Worm (Caenorhabditis elegans) whole organism, L4 larva: ENCODE results near the gene snpc-1.1.

ENCODE experiments used
- F37D6.2 ChIP-seq: sonication (generic microtip); optimal IDR thresholded peaks from 2 replicates; lab custom pipeline; 2016; ENCODE audit warnings: mild to moderate bottlenecking, missing genetic modification characterization, missing compliant biosample characterization
- T26A8.4 ChIP-seq: fragments of 200-800 bp; sonication (Bioruptor generic); IDR thresholded peaks from 2 replicates; pipeline ENCODE4 v1.3.6; 2022; ENCODE audit warnings: missing genetic modification characterization, missing compliant biosample characterization
- Y48G9A.11 ChIP-seq: fragments of 200-800 bp; sonication (Bioruptor generic); IDR thresholded peaks from 2 replicates; pipeline ENCODE4 v1.3.6; 2022; ENCODE audit warnings: missing genetic modification reagents, missing genetic modification characterization, missing compliant biosample characterization
- Y75B8A.6 ChIP-seq: fragments of 200-800 bp; sonication (Bioruptor generic); IDR thresholded peaks from 2 replicates; pipeline ENCODE4 v1.3.6; 2022; ENCODE audit warnings: missing genetic modification reagents, missing genetic modification characterization, missing compliant biosample characterization
- arid-1 ChIP-seq: fragments of 200-800 bp; sonication (Bioruptor generic); conservative IDR thresholded peaks from 2 replicates; pipeline ENCODE4 v1.3.6; 2022; ENCODE audit warnings: missing genetic modification reagents, missing genetic modification characterization, missing compliant biosample characterization
- ceh-44 ChIP-seq: fragments of 200-800 bp; sonication (Bioruptor generic); IDR thresholded peaks from 2 replicates; pipeline ENCODE4 v1.3.6; 2022; ENCODE audit warnings: missing genetic modification reagents, missing genetic modification characterization, missing compliant biosample characterization
- ceh-62 ChIP-seq: sonication (generic microtip); optimal IDR thresholded peaks from 2 replicates; lab custom pipeline; 2017; ENCODE audit warnings: missing biosample characterization, missing genetic modification characterization
- ceh-82 ChIP-seq: sonication (generic microtip); optimal IDR thresholded peaks from 2 replicates; lab custom pipeline; 2017; ENCODE audit warnings: missing biosample characterization, missing genetic modification characterization
- ces-1 ChIP-seq: fragments of 150-350 bp; sonication (generic microtip); optimal IDR thresholded peaks from 4 replicates; lab custom pipeline; 2014; ENCODE audit warnings: missing biosample characterization, missing genetic modification reagents, missing genetic modification characterization
- cey-2 ChIP-seq: sonication (generic microtip); optimal IDR thresholded peaks from 3 replicates; lab custom pipeline; 2017; ENCODE audit warnings: missing genetic modification characterization, mild to moderate bottlenecking, missing compliant biosample characterization, antibody characterized with exemption, borderline replicate concordance; ENCODE audit not compliant: insufficient read depth
- daf-19 ChIP-seq: fragments of 200-800 bp; sonication (Bioruptor generic); conservative IDR thresholded peaks from 2 replicates; pipeline ENCODE4 v1.3.6; 2022; ENCODE audit warnings: missing genetic modification characterization, missing compliant biosample characterization
- dmd-8 ChIP-seq: fragments of 200-800 bp; sonication (Bioruptor generic); IDR thresholded peaks from 2 replicates; pipeline ENCODE4 v1.3.6; 2022; ENCODE audit warnings: missing genetic modification characterization, missing compliant biosample characterization
- dmd-9 ChIP-seq: fragments of 200-800 bp; sonication (Bioruptor generic); IDR thresholded peaks from 2 replicates; pipeline ENCODE4 v1.3.6; 2022; ENCODE audit warnings: missing genetic modification reagents, missing genetic modification characterization, missing compliant biosample characterization
- dpl-1 ChIP-seq: fragments of 150-350 bp; optimal IDR thresholded peaks from 2 replicates; lab custom pipeline; 2014; ENCODE audit warnings: missing biosample characterization, missing genetic modification reagents, missing genetic modification characterization
- duxl-1 ChIP-seq: sonication (generic microtip); optimal IDR thresholded peaks from 2 replicates; lab custom pipeline; 2016; ENCODE audit warnings: mild to moderate bottlenecking, missing genetic modification characterization, moderate library complexity, missing compliant biosample characterization; ENCODE audit not compliant: poor library complexity
- dve-1 ChIP-seq: sonication (generic microtip); optimal IDR thresholded peaks from 2 replicates; lab custom pipeline; 2017; ENCODE audit warnings: antibody characterized with exemption, mild to moderate bottlenecking, missing genetic modification characterization, missing compliant biosample characterization; ENCODE audit not compliant: insufficient read depth
- egl-27 ChIP-seq: sonication (generic microtip); optimal IDR thresholded peaks from 3 replicates; lab custom pipeline; 2017; ENCODE audit warnings: missing biosample characterization, missing genetic modification reagents, missing genetic modification characterization
- fkh-10 ChIP-seq: fragments of 150-350 bp; optimal IDR thresholded peaks from 2 replicates; lab custom pipeline; 2014; ENCODE audit warnings: missing biosample characterization, missing genetic modification reagents, missing genetic modification characterization
- gei-8 ChIP-seq: fragments of 200-800 bp; sonication (Bioruptor generic); optimal IDR thresholded peaks from 2 replicates; lab custom pipeline; 2018; ENCODE audit warnings: mild to moderate bottlenecking, missing genetic modification characterization, missing compliant biosample characterization
- hif-1 ChIP-seq, 2 experiments: sonication (generic microtip); optimal IDR thresholded peaks; 2 replicates each; lab custom pipeline; 2016 to 2017; ENCODE audit warnings: missing compliant biosample characterization in 2 of 2, missing genetic modification characterization in 2 of 2, missing genetic modification reagents in 2 of 2, missing genotype in 2 of 2, mild to moderate bottlenecking in 1 of 2
- hlh-11 ChIP-seq: fragments of 200-800 bp; sonication (Bioruptor generic); optimal IDR thresholded peaks from 2 replicates; lab custom pipeline; 2018; ENCODE audit warnings: mild to moderate bottlenecking, missing genetic modification characterization, missing compliant biosample characterization
- hmg-1.1 ChIP-seq: fragments of 200-800 bp; sonication (Bioruptor generic); IDR thresholded peaks from 2 replicates; pipeline ENCODE4 v1.3.6; 2022; ENCODE audit warnings: missing genetic modification reagents, missing genetic modification characterization, missing compliant biosample characterization
- jun-1 ChIP-seq: fragments of 150-350 bp; optimal IDR thresholded peaks from 2 replicates; lab custom pipeline; 2014; ENCODE audit warnings: missing biosample characterization, missing genetic modification reagents, missing genetic modification characterization
- lim-7 ChIP-seq: fragments of 200-800 bp; sonication (Bioruptor generic); IDR thresholded peaks from 2 replicates; pipeline ENCODE4 v1.3.6; 2022; ENCODE audit warnings: missing genetic modification characterization, missing compliant biosample characterization
- lin-1 ChIP-seq: fragments of 200-800 bp; sonication (Bioruptor generic); IDR thresholded peaks from 2 replicates; pipeline ENCODE4 v1.3.6; 2022; ENCODE audit warnings: missing genetic modification reagents, missing genetic modification characterization, missing compliant biosample characterization
- lin-13 ChIP-seq: fragments of 150-350 bp; optimal IDR thresholded peaks from 2 replicates; lab custom pipeline; 2014; ENCODE audit warnings: missing biosample characterization, missing genetic modification reagents, missing genetic modification characterization
- lin-29 ChIP-seq: fragments of 200-800 bp; sonication (Bioruptor generic); IDR thresholded peaks from 2 replicates; pipeline ENCODE4 v1.3.6; 2022; ENCODE audit warnings: missing genetic modification reagents, missing genetic modification characterization, missing compliant biosample characterization
- lir-3 ChIP-seq: sonication (generic microtip); optimal IDR thresholded peaks from 2 replicates; lab custom pipeline; 2016; ENCODE audit warnings: mild to moderate bottlenecking, missing genetic modification characterization, missing compliant biosample characterization
- lsy-2 ChIP-seq, 2 experiments: fragments of 150-350 bp in 1 of 2; sonication (generic microtip) in 1 of 2; optimal IDR thresholded peaks; 2 replicates each; lab custom pipeline; 2014 to 2017; ENCODE audit warnings: missing biosample characterization in 2 of 2, missing genetic modification characterization in 2 of 2
- madf-5 ChIP-seq, 2 experiments: fragments of 200-800 bp; sonication (Bioruptor generic); IDR thresholded peaks; 2 replicates each; pipeline ENCODE4 v1.3.6; 2022; ENCODE audit warnings: missing compliant biosample characterization in 2 of 2, missing genetic modification characterization in 2 of 2
- mdl-1 ChIP-seq, 2 experiments: fragments of 150-350 bp in 1 of 2; sonication (generic microtip) in 1 of 2; optimal IDR thresholded peaks; 2 replicates each; lab custom pipeline; 2014 to 2017; ENCODE audit warnings: missing biosample characterization in 2 of 2, missing genetic modification characterization in 2 of 2
- mep-1 ChIP-seq: fragments of 150-350 bp; sonication (generic microtip); optimal IDR thresholded peaks from 3 replicates; lab custom pipeline; 2014; ENCODE audit warnings: missing biosample characterization, missing genetic modification characterization
- mes-2 ChIP-seq: sonication (generic microtip); optimal IDR thresholded peaks from 2 replicates; lab custom pipeline; 2016; ENCODE audit warnings: missing genotype, mild to moderate bottlenecking, missing genetic modification characterization, missing compliant biosample characterization; ENCODE audit not compliant: poor library complexity, severe bottlenecking
- nhr-10 ChIP-seq: fragments of 150-350 bp; optimal IDR thresholded peaks from 2 replicates; lab custom pipeline; 2014; ENCODE audit warnings: missing biosample characterization, missing genetic modification characterization
- nhr-11 ChIP-seq: fragments of 150-350 bp; optimal IDR thresholded peaks from 2 replicates; lab custom pipeline; 2014; ENCODE audit warnings: missing biosample characterization, missing genetic modification characterization
- nhr-25 ChIP-seq: sonication (generic microtip); optimal IDR thresholded peaks from 2 replicates; lab custom pipeline; 2017; ENCODE audit warnings: missing genetic modification characterization, mild to moderate bottlenecking, missing compliant biosample characterization, antibody characterized with exemption, moderate library complexity, borderline replicate concordance; ENCODE audit not compliant: insufficient read depth
- nhr-28 ChIP-seq: fragments of 150-350 bp; optimal IDR thresholded peaks from 2 replicates; lab custom pipeline; 2014; ENCODE audit warnings: missing biosample characterization, missing genetic modification characterization
- nhr-48 ChIP-seq: sonication (generic microtip); optimal IDR thresholded peaks from 2 replicates; lab custom pipeline; 2016; ENCODE audit warnings: mild to moderate bottlenecking, missing genetic modification characterization, missing compliant biosample characterization
- nhr-6 ChIP-seq: fragments of 150-350 bp; optimal IDR thresholded peaks from 2 replicates; lab custom pipeline; 2014; ENCODE audit warnings: missing biosample characterization, missing genetic modification characterization
- nhr-76 ChIP-seq: fragments of 150-350 bp; optimal IDR thresholded peaks from 2 replicates; lab custom pipeline; 2014; ENCODE audit warnings: missing biosample characterization, missing genetic modification characterization
- pha-4 ChIP-seq, 2 experiments: fragments of 150-350 bp in 1 of 2; fragments of 200-800 bp in 1 of 2; sonication (Bioruptor generic) in 1 of 2; IDR thresholded peaks in 1 of 2; optimal IDR thresholded peaks in 1 of 2; 2 replicates each; pipeline versions ENCODE4 v1.3.6 to Lab custom; 2014 to 2022; ENCODE audit warnings: missing genetic modification characterization in 2 of 2, missing genetic modification reagents in 2 of 2, missing biosample characterization in 1 of 2, missing compliant biosample characterization in 1 of 2
- pqm-1 ChIP-seq: sonication (generic microtip); optimal IDR thresholded peaks from 2 replicates; lab custom pipeline; 2017; ENCODE audit warnings: missing biosample characterization, missing genetic modification characterization
- saeg-2 ChIP-seq: fragments of 200-800 bp; sonication (Bioruptor generic); IDR thresholded peaks from 2 replicates; pipeline ENCODE4 v1.3.6; 2022; ENCODE audit warnings: missing genetic modification reagents, missing genetic modification characterization, missing compliant biosample characterization
- set-16 ChIP-seq: fragments of 200-800 bp; sonication (Bioruptor generic); IDR thresholded peaks from 2 replicates; pipeline ENCODE4 v1.3.6; 2022; ENCODE audit warnings: missing genetic modification reagents, missing genetic modification characterization, missing compliant biosample characterization
- skn-1 ChIP-seq: fragments of 150-350 bp; optimal IDR thresholded peaks from 2 replicates; lab custom pipeline; 2014; ENCODE audit warnings: missing biosample characterization, missing genetic modification characterization
- snpc-4 ChIP-seq: fragments of 150-350 bp; optimal IDR thresholded peaks from 2 replicates; lab custom pipeline; 2014; ENCODE audit warnings: missing biosample characterization, missing genetic modification characterization
- tra-1 ChIP-seq: fragments of 200-800 bp; sonication (Bioruptor generic); IDR thresholded peaks from 2 replicates; pipeline ENCODE4 v1.3.6; 2022; ENCODE audit warnings: missing genetic modification reagents, missing genetic modification characterization, missing compliant biosample characterization
- unc-39 ChIP-seq: sonication (generic microtip); optimal IDR thresholded peaks from 2 replicates; lab custom pipeline; 2017; ENCODE audit warnings: missing biosample characterization, missing genetic modification characterization
- zag-1 ChIP-seq: fragments of 150-350 bp; optimal IDR thresholded peaks from 2 replicates; lab custom pipeline; 2014; ENCODE audit warnings: missing biosample characterization, missing genetic modification characterization
- zfp-3 ChIP-seq: fragments of 200-800 bp; sonication (Bioruptor generic); conservative IDR thresholded peaks from 2 replicates; pipeline ENCODE4 v1.3.6; 2022; ENCODE audit warnings: missing genetic modification reagents, missing genetic modification characterization, missing compliant biosample characterization
- zip-11 ChIP-seq: fragments of 200-800 bp; sonication (Bioruptor generic); IDR thresholded peaks from 2 replicates; pipeline ENCODE4 v1.3.6; 2022; ENCODE audit warnings: missing genetic modification characterization, missing compliant biosample characterization

Gene snpc-1.1

ce11 chrII:7808950-7809349, 27.8 kb upstream of the snpc-1.1 start (continued):
- TF ChIP-seq pha-4 (GFP tag; IDR thresholded peaks at IDR 0.05; lab: Robert Waterston, UW), result peak; percentile 52; the same call in 1 of the 2 replicates
- TF ChIP-seq pha-4 (tag; optimal IDR thresholded peaks at IDR 0.05; lab: Kevin White, UChicago), result no peak
- TF ChIP-seq lin-1 (GFP tag; lab: Robert Waterston, UW), result peak; percentile 40; the same call in 1 of the 2 replicates
- TF ChIP-seq ceh-82 (tag; lab: Kevin White, UChicago), result no peak
- TF ChIP-seq nhr-76 (tag; lab: Kevin White, UChicago), result no peak
- TF ChIP-seq nhr-11 (tag; lab: Kevin White, UChicago), result no peak
- TF ChIP-seq lsy-2 (tag; optimal IDR thresholded peaks at IDR 0.05; lab: Kevin White, UChicago), result no peak
- TF ChIP-seq mep-1 (tag; lab: Kevin White, UChicago), result peak; percentile 23
- no peak for TF ChIP-seq lin-29 (GFP tag; lab: Robert Waterston, UW)
- TF ChIP-seq F37D6.2, result no peak
- TF ChIP-seq nhr-25 (tag; lab: Kevin White, UChicago), result no peak
- TF ChIP-seq egl-27, result no peak
- TF ChIP-seq zag-1 (tag; lab: Kevin White, UChicago), result no peak
- TF ChIP-seq unc-39 (tag; lab: Kevin White, UChicago), result no peak
- TF ChIP-seq jun-1 (tag; lab: Kevin White, UChicago), result peak; percentile 22
- peak; percentile 70 for TF ChIP-seq dve-1 (tag; lab: Kevin White, UChicago)
- peak; percentile 84; the same call in 1 of the 2 replicates for TF ChIP-seq tra-1 (GFP tag; lab: Robert Waterston, UW)
- TF ChIP-seq Y48G9A.11 (GFP tag; lab: Robert Waterston, UW), result no peak
- no peak for TF ChIP-seq T26A8.4 (GFP tag; lab: Robert Waterston, UW)
- TF ChIP-seq nhr-28 (tag; lab: Kevin White, UChicago), result peak; percentile 78
- no peak for TF ChIP-seq zip-11
- no peak for TF ChIP-seq ceh-44
- no peak for TF ChIP-seq lir-3 (tag; lab: Kevin White, UChicago)
- TF ChIP-seq zfp-3 (GFP tag; lab: Robert Waterston, UW), result no peak
- no peak for TF ChIP-seq snpc-4 (tag; lab: Kevin White, UChicago)
- no peak for TF ChIP-seq dmd-9 (GFP tag; lab: Robert Waterston, UW)
- no peak for TF ChIP-seq hmg-1.1 (GFP tag; lab: Robert Waterston, UW)
- no peak for TF ChIP-seq arid-1
- peak; percentile 87 for TF ChIP-seq hlh-11 (tag; lab: Kevin White, UChicago)
- peak in 1 of 2 experiments; percentile 31 for TF ChIP-seq mdl-1 (tag; optimal IDR thresholded peaks at IDR 0.05; lab: Kevin White, UChicago)
- no peak for TF ChIP-seq fkh-10 (GFP tag; lab: Kevin White, UChicago)
- TF ChIP-seq dmd-8 (GFP tag; lab: Robert Waterston, UW), result no peak
- TF ChIP-seq lin-13, result no peak
- TF ChIP-seq duxl-1 (tag; lab: Kevin White, UChicago), result no peak
- peak; percentile 17 for TF ChIP-seq mes-2
- no peak for TF ChIP-seq ces-1 (GFP tag; lab: Kevin White, UChicago)
- no peak for TF ChIP-seq hif-1 (tag; optimal IDR thresholded peaks at IDR 0.05; lab: Kevin White, UChicago)
- no peak for TF ChIP-seq madf-5 (GFP tag; IDR thresholded peaks at IDR 0.05; lab: Robert Waterston, UW)
- TF ChIP-seq Y75B8A.6 (GFP tag; lab: Robert Waterston, UW), result no peak
- no peak for TF ChIP-seq nhr-6
- peak; percentile 95 for TF ChIP-seq pqm-1 (tag; lab: Kevin White, UChicago)
- no peak for TF ChIP-seq daf-19 (GFP tag; lab: Robert Waterston, UW)
- no peak for TF ChIP-seq gei-8
- no peak; the same call in 1 of the 2 replicates for TF ChIP-seq set-16 (GFP tag; lab: Robert Waterston, UW)
- no peak for TF ChIP-seq lim-7 (GFP tag; lab: Robert Waterston, UW)
- TF ChIP-seq dpl-1 (GFP tag; lab: Kevin White, UChicago), result no peak
- peak; percentile 10 for TF ChIP-seq cey-2 (tag; lab: Kevin White, UChicago)
- no peak for TF ChIP-seq ceh-62 (tag; lab: Kevin White, UChicago)
- peak; percentile 68 for TF ChIP-seq nhr-48 (tag; lab: Kevin White, UChicago)
- no peak for TF ChIP-seq saeg-2 (GFP tag; lab: Robert Waterston, UW)
- TF ChIP-seq skn-1 (tag; lab: Kevin White, UChicago), result no peak
- TF ChIP-seq nhr-10 (tag; lab: Kevin White, UChicago), result no peak
